Worm (Caenorhabditis elegans) whole organism, mixed stage, embryonic: Measurements from ENCODE around the gene ceh-75.
A peak's percentile ranks its signal among the peaks of the same experiment; 100 is the strongest.

ENCODE experiments used
- M03D4.4 ChIP-seq: sonication (generic microtip); optimal IDR thresholded peaks from 2 replicates; lab custom pipeline; 2017; ENCODE audit warnings: mild to moderate bottlenecking, missing genetic modification characterization, missing compliant biosample characterization
- bed-3 ChIP-seq: fragments of 200-800 bp; sonication (Bioruptor generic); optimal IDR thresholded peaks from 3 replicates; lab custom pipeline; 2018; ENCODE audit warnings: mild to moderate bottlenecking, missing genetic modification characterization, moderate library complexity, missing compliant biosample characterization
- blmp-1 ChIP-seq: fragments of 150-350 bp; optimal IDR thresholded peaks from 2 replicates; lab custom pipeline; 2014; ENCODE audit warnings: missing biosample characterization, missing genetic modification characterization
- ceh-39 ChIP-seq: fragments of 150-350 bp; optimal IDR thresholded peaks from 2 replicates; lab custom pipeline; 2014; ENCODE audit warnings: missing biosample characterization, missing genetic modification characterization
- ceh-43 ChIP-seq: fragments of 200-800 bp; sonication (Bioruptor generic); optimal IDR thresholded peaks from 2 replicates; lab custom pipeline; 2018; ENCODE audit warnings: mild to moderate bottlenecking, missing genetic modification characterization, moderate library complexity, missing compliant biosample characterization
- ceh-83 ChIP-seq: fragments of 200-800 bp; sonication (Bioruptor generic); optimal IDR thresholded peaks from 2 replicates; lab custom pipeline; 2018; ENCODE audit warnings: mild to moderate bottlenecking, missing genetic modification characterization, missing compliant biosample characterization
- ces-1 ChIP-seq: fragments of 150-350 bp; optimal IDR thresholded peaks from 2 replicates; lab custom pipeline; 2014; ENCODE audit warnings: missing biosample characterization, missing genetic modification reagents, missing genetic modification characterization
- cnd-1 ChIP-seq: fragments of 200-800 bp; sonication (Bioruptor generic); optimal IDR thresholded peaks from 2 replicates; lab custom pipeline; 2018; ENCODE audit warnings: mild to moderate bottlenecking, missing genetic modification characterization, missing compliant biosample characterization
- drap-1 ChIP-seq: fragments of 200-800 bp; sonication (Bioruptor generic); optimal IDR thresholded peaks from 3 replicates; lab custom pipeline; 2018; ENCODE audit warnings: mild to moderate bottlenecking, missing genetic modification characterization, missing compliant biosample characterization
- elt-1 ChIP-seq: sonication (generic microtip); optimal IDR thresholded peaks from 2 replicates; lab custom pipeline; 2017; ENCODE audit warnings: missing genetic modification characterization, mild to moderate bottlenecking, missing compliant biosample characterization, antibody characterized with exemption, moderate library complexity, borderline replicate concordance; ENCODE audit not compliant: insufficient read depth
- elt-3 ChIP-seq: fragments of 150-350 bp; optimal IDR thresholded peaks from 2 replicates; lab custom pipeline; 2014; ENCODE audit warnings: missing biosample characterization, missing genetic modification characterization
- flh-1 ChIP-seq: fragments of 200-800 bp; sonication (Bioruptor generic); optimal IDR thresholded peaks from 2 replicates; lab custom pipeline; 2018; ENCODE audit warnings: mild to moderate bottlenecking, missing genetic modification characterization, moderate library complexity, missing compliant biosample characterization
- ham-2 ChIP-seq: fragments of 200-800 bp; sonication (Bioruptor generic); optimal IDR thresholded peaks from 2 replicates; lab custom pipeline; 2018; ENCODE audit warnings: mild to moderate bottlenecking, missing genetic modification characterization, missing compliant biosample characterization
- hlh-1 ChIP-seq: fragments of 150-350 bp; optimal IDR thresholded peaks from 2 replicates; lab custom pipeline; 2014; ENCODE audit warnings: missing biosample characterization, missing genetic modification reagents, missing genetic modification characterization
- lin-13 ChIP-seq: fragments of 150-350 bp; optimal IDR thresholded peaks from 2 replicates; lab custom pipeline; 2014; ENCODE audit warnings: missing biosample characterization, missing genetic modification characterization
- lin-32 ChIP-seq: fragments of 200-800 bp; sonication (Bioruptor generic); optimal IDR thresholded peaks from 2 replicates; lab custom pipeline; 2018; ENCODE audit warnings: mild to moderate bottlenecking, missing genetic modification characterization, missing compliant biosample characterization
- lsy-2 ChIP-seq: fragments of 150-350 bp; optimal IDR thresholded peaks from 2 replicates; lab custom pipeline; 2014; ENCODE audit warnings: missing biosample characterization, missing genetic modification characterization
- mab-5 ChIP-seq: fragments of 150-350 bp; optimal IDR thresholded peaks from 2 replicates; lab custom pipeline; 2014; ENCODE audit warnings: missing biosample characterization, missing genetic modification characterization
- mep-1 ChIP-seq: fragments of 150-350 bp; optimal IDR thresholded peaks from 2 replicates; lab custom pipeline; 2017; ENCODE audit warnings: missing biosample characterization, missing genetic modification reagents, missing genetic modification characterization, inconsistent platforms
- mls-2 ChIP-seq: sonication (generic microtip); optimal IDR thresholded peaks from 2 replicates; lab custom pipeline; 2016; ENCODE audit warnings: mild to moderate bottlenecking, missing genetic modification characterization, moderate library complexity, missing compliant biosample characterization
- nhr-12 ChIP-seq: fragments of 150-350 bp; optimal IDR thresholded peaks from 2 replicates; lab custom pipeline; 2014; ENCODE audit warnings: missing biosample characterization, missing genetic modification characterization
- nhr-2 ChIP-seq: fragments of 150-350 bp; optimal IDR thresholded peaks from 2 replicates; lab custom pipeline; 2014; ENCODE audit warnings: missing biosample characterization, missing genetic modification characterization
- nhr-237 ChIP-seq: fragments of 150-350 bp; optimal IDR thresholded peaks from 2 replicates; lab custom pipeline; 2014; ENCODE audit warnings: missing biosample characterization, missing genetic modification characterization
- nhr-28 ChIP-seq: fragments of 150-350 bp; optimal IDR thresholded peaks from 2 replicates; lab custom pipeline; 2014; ENCODE audit warnings: missing biosample characterization, missing genetic modification characterization
- nhr-76 ChIP-seq: sonication (generic microtip); optimal IDR thresholded peaks from 2 replicates; lab custom pipeline; 2017; ENCODE audit warnings: missing biosample characterization, missing genetic modification characterization
- pha-4 ChIP-seq: fragments of 150-350 bp; optimal IDR thresholded peaks from 2 replicates; lab custom pipeline; 2018; ENCODE audit warnings: missing biosample characterization, missing genetic modification reagents, missing genetic modification characterization
- sem-2 ChIP-seq: fragments of 200-800 bp; sonication (Bioruptor generic); optimal IDR thresholded peaks from 2 replicates; lab custom pipeline; 2018; ENCODE audit warnings: mild to moderate bottlenecking, missing genetic modification characterization, missing compliant biosample characterization
- snpc-4 ChIP-seq: fragments of 150-350 bp; optimal IDR thresholded peaks from 2 replicates; lab custom pipeline; 2014; ENCODE audit warnings: missing biosample characterization, missing genetic modification characterization
- sptf-1 ChIP-seq: sonication (generic microtip); optimal IDR thresholded peaks from 2 replicates; lab custom pipeline; 2017; ENCODE audit warnings: mild to moderate bottlenecking, missing genetic modification characterization, moderate library complexity, missing compliant biosample characterization
- tbx-8 ChIP-seq: fragments of 200-800 bp; sonication (Bioruptor generic); optimal IDR thresholded peaks from 2 replicates; lab custom pipeline; 2018; ENCODE audit warnings: mild to moderate bottlenecking, missing genetic modification characterization, moderate library complexity, missing compliant biosample characterization
- unc-120 ChIP-seq: sonication (generic microtip); optimal IDR thresholded peaks from 2 replicates; lab custom pipeline; 2017; ENCODE audit warnings: missing genetic modification characterization, missing compliant biosample characterization; ENCODE audit not compliant: poor library complexity, severe bottlenecking
- unc-39 ChIP-seq: fragments of 150-350 bp; optimal IDR thresholded peaks from 2 replicates; lab custom pipeline; 2014; ENCODE audit warnings: missing biosample characterization, missing genetic modification characterization
- unc-62 ChIP-seq: fragments of 150-350 bp; optimal IDR thresholded peaks from 2 replicates; lab custom pipeline; 2014; ENCODE audit warnings: missing biosample characterization, missing genetic modification reagents, missing genetic modification characterization
- zip-8 ChIP-seq: fragments of 150-350 bp; optimal IDR thresholded peaks from 2 replicates; lab custom pipeline; 2014; ENCODE audit warnings: missing biosample characterization, missing genetic modification characterization
- ztf-11 ChIP-seq: fragments of 150-350 bp; optimal IDR thresholded peaks from 2 replicates; lab custom pipeline; 2014; ENCODE audit warnings: missing biosample characterization, missing genetic modification characterization

ceh-75 gene

ce11 chrV:9962916-9963315 lies 41.8 kb downstream of the ceh-75 start:
- TF ChIP-seq hlh-1 (no peak), lsy-2 (tag; lab: Kevin White, UChicago) (no peak), nhr-2 (tag; lab: Kevin White, UChicago) (no peak), sptf-1 (no peak), nhr-28 (tag; lab: Kevin White, UChicago) (no peak), ces-1 (no peak), ceh-43 (GFP tag; lab: Kevin White, UChicago) (no peak), drap-1 (GFP tag; lab: Kevin White, UChicago) (no peak), cnd-1 (tag; lab: Kevin White, UChicago) (no peak), flh-1 (GFP tag; lab: Kevin White, UChicago) (no peak), ceh-39 (tag; lab: Kevin White, UChicago) (no peak), lin-13 (no peak), tbx-8 (GFP tag; lab: Kevin White, UChicago) (no peak), ztf-11 (tag; lab: Kevin White, UChicago) (no peak)

- TF ChIP-seq elt-3 (tag; lab: Kevin White, UChicago) = no peak
- peak; percentile 0 for TF ChIP-seq sptf-1
- TF ChIP-seq flh-1 (GFP tag; lab: Kevin White, UChicago) = no peak
These were observed 43.1 kb downstream of the ceh-75 start for ce11 chrV:9964152-9964785.

ce11 chrV:9965891-9966290 lies 44.8 kb downstream of the ceh-75 start:
- TF ChIP-seq sptf-1 (no peak), unc-39 (tag; lab: Kevin White, UChicago) (no peak), elt-3 (tag; lab: Kevin White, UChicago) (no peak), zip-8 (tag; lab: Kevin White, UChicago) (no peak), M03D4.4 (tag; lab: Kevin White, UChicago) (no peak), nhr-237 (tag; lab: Kevin White, UChicago) (no peak), mls-2 (tag; lab: Kevin White, UChicago) (no peak), ceh-83 (no peak), unc-120 (tag; lab: Kevin White, UChicago) (no peak), lin-32 (GFP tag; lab: Kevin White, UChicago) (no peak), nhr-28 (tag; lab: Kevin White, UChicago) (no peak), elt-1 (no peak), cnd-1 (tag; lab: Kevin White, UChicago) (no peak), ceh-43 (GFP tag; lab: Kevin White, UChicago) (no peak), ces-1 (no peak), lsy-2 (tag; lab: Kevin White, UChicago) (no peak), nhr-76 (tag; lab: Kevin White, UChicago) (no peak), blmp-1 (tag; lab: Kevin White, UChicago) (no peak), unc-62 (GFP tag; lab: Kevin White, UChicago) (no peak), sem-2 (GFP tag; lab: Kevin White, UChicago) (no peak)

- TF ChIP-seq tbx-8 (GFP tag; lab: Kevin White, UChicago) (peak; percentile 89), elt-1 (no peak), nhr-237 (tag; lab: Kevin White, UChicago) (no peak), mep-1 (tag; lab: Kevin White, UChicago) (peak; percentile 53), lin-32 (GFP tag; lab: Kevin White, UChicago) (peak; percentile 92), nhr-28 (tag; lab: Kevin White, UChicago) (peak; percentile 30), bed-3 (GFP tag; lab: Kevin White, UChicago) (peak; percentile 90), lsy-2 (tag; lab: Kevin White, UChicago) (peak; percentile 28), drap-1 (GFP tag; lab: Kevin White, UChicago) (peak; percentile 97), lin-13 (peak; percentile 58), ces-1 (no peak), ceh-43 (GFP tag; lab: Kevin White, UChicago) (peak; percentile 93), flh-1 (GFP tag; lab: Kevin White, UChicago) (peak; percentile 86), sem-2 (GFP tag; lab: Kevin White, UChicago) (peak; percentile 89), hlh-1 (peak; percentile 15), blmp-1 (tag; lab: Kevin White, UChicago) (no peak), cnd-1 (tag; lab: Kevin White, UChicago) (peak; percentile 93), mab-5 (tag; lab: Kevin White, UChicago) (no peak), pha-4 (peak; percentile 72), ceh-39 (tag; lab: Kevin White, UChicago) (no peak), ceh-83 (peak; percentile 94), unc-39 (tag; lab: Kevin White, UChicago) (peak; percentile 44), elt-3 (tag; lab: Kevin White, UChicago) (no peak), nhr-12 (tag; lab: Kevin White, UChicago) (no peak), zip-8 (tag; lab: Kevin White, UChicago) (no peak), unc-62 (GFP tag; lab: Kevin White, UChicago) (peak; percentile 51), snpc-4 (no peak), nhr-76 (tag; lab: Kevin White, UChicago) (no peak), M03D4.4 (tag; lab: Kevin White, UChicago) (peak; percentile 95), ztf-11 (tag; lab: Kevin White, UChicago) (peak; percentile 25), ham-2 (GFP tag; lab: Kevin White, UChicago) (peak; percentile 88), sptf-1 (peak; percentile 97), mls-2 (tag; lab: Kevin White, UChicago) (peak; percentile 96), unc-120 (tag; lab: Kevin White, UChicago) (peak; percentile 88), nhr-2 (tag; lab: Kevin White, UChicago) (no peak)
These were observed 49.0 kb downstream of the ceh-75 start for ce11 chrV:9970119-9970518.
